Worm (Caenorhabditis elegans): Measurements from ENCODE around the gene fbxa-116.

ce11 chrV:20162290-20163104 is 26.2 kb downstream of the fbxa-116 start:
- TF ChIP-seq snpc-4 (tag; optimal IDR thresholded peaks at IDR 0.05), result no peak
- TF ChIP-seq lin-13 (tag; optimal IDR thresholded peaks at IDR 0.05), result no peak
- no peak for TF ChIP-seq lsy-2 (tag; optimal IDR thresholded peaks at IDR 0.05)
- TF ChIP-seq M03D4.4 (tag; optimal IDR thresholded peaks at IDR 0.05), result no peak
- TF ChIP-seq nhr-237 (tag; optimal IDR thresholded peaks at IDR 0.05), result no peak
- TF ChIP-seq sem-2 (GFP tag; optimal IDR thresholded peaks at IDR 0.05), result no peak

Data from whole organism, mixed stage, embryonic.